Fruit fly (Drosophila melanogaster): ENCODE measurements around the gene woc.
A peak's percentile ranks its signal among the peaks of the same experiment; 100 is the strongest.

woc gene

DNA sequence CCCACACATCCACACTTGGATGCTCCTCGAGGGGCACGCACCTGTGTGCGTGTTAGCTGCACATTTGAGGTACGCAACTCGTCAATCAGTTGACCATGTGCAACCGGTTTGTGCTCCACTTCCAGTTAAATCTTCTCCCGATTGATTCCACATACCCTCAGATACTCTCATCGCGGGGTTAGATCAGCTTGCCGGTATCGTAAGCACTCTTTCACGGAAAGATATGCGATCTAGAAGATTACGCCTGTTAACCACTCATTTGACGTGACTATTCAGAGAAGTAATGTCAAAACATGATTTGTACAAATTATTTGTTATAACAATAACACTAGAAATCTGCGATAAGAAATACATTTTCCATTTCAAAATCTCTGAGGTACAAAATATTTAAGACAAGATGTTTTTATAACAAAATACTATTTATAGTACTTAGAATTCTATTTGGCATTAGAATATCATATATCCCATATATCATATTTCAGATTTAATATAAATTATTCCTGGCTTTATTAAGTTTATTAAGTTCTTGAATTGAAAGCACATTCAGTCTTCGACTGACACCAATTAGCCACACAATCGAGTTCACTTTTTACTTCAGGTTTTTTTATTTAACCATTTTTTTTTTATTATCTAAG, 42.9 kb downstream of the woc start:
- no peak for TF ChIP-seq gl (tag; optimal IDR thresholded peaks at IDR 0.05)
- peak; percentile 41 for TF ChIP-seq CG14655 (GFP tag; optimal IDR thresholded peaks at IDR 0.05)
- no peak for TF ChIP-seq D1 (tag; optimal IDR thresholded peaks at IDR 0.05)
- TF ChIP-seq CG8301 (tag; optimal IDR thresholded peaks at IDR 0.05), result peak; percentile 7

DNA sequence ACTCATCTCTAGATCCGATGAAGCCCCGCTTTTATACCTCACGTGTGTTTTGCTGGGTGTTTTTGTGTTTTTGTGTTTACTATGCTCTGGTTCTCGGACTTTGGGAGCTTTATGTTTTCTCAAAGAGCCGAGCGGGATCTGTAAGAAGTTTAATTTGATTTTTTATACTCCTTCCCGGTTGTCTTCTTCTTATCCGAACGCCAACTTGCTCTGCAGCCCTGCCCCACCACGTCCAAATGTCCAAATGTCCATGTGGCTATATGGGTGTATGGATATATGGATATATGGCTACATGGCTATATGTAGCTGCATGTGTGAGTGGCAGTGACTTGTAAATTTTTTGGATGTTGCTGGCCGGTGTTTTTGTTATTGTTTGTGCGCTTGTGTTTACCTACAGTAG, 45.0 kb downstream of the woc start:
- TF ChIP-seq CG9948 (tag; optimal IDR thresholded peaks at IDR 0.05) (no peak), gl (tag; optimal IDR thresholded peaks at IDR 0.05) (no peak), CG34367 (tag; optimal IDR thresholded peaks at IDR 0.05) (no peak), CG13204 (GFP tag; optimal IDR thresholded peaks at IDR 0.05) (peak; percentile 36), D1 (tag; optimal IDR thresholded peaks at IDR 0.05) (no peak), EcR (GFP tag; optimal IDR thresholded peaks at IDR 0.05) (peak; percentile 50), fd96Ca (GFP tag; IDR thresholded peaks at IDR 0.05) (no peak), Pif1B (GFP tag; optimal IDR thresholded peaks at IDR 0.05) (no peak), CG8301 (tag; optimal IDR thresholded peaks at IDR 0.05) (no peak), CG12605 (GFP tag; IDR thresholded peaks at IDR 0.05) (no peak), CG14655 (GFP tag; optimal IDR thresholded peaks at IDR 0.05) (no peak), CG10348 (GFP tag; IDR thresholded peaks at IDR 0.05) (no peak), CG8159 (tag; optimal IDR thresholded peaks at IDR 0.05) (no peak), CG32121 (GFP tag; IDR thresholded peaks at IDR 0.05) (no peak), Pif1A (GFP tag; optimal IDR thresholded peaks at IDR 0.05) (no peak), CG4496 (GFP tag; IDR thresholded peaks at IDR 0.05) (no peak)

DNA sequence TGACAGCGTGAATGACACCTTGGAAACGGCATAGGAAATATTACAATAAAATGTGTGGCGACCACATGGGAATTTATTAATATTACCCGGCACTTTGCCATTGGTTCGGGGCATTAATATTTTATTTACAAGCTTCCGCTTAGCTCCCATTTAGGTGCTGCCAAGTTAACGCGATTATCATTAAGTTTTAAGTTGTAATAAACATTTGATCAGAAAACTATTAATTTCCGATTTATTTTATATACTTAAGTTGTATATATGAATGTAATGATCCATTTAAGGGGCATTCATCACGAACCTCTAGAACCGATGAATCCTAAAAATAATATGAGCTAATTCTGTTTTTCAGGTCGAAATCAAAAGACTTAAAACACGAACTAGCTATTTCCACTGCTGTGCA, 45.6 kb downstream of the woc start:
- no peak for TF ChIP-seq CG12605 (GFP tag; IDR thresholded peaks at IDR 0.05)
- TF ChIP-seq fd96Ca (GFP tag; IDR thresholded peaks at IDR 0.05), result no peak
- TF ChIP-seq CG10348 (GFP tag; IDR thresholded peaks at IDR 0.05), result no peak
- peak; percentile 8 for TF ChIP-seq CG8159 (tag; optimal IDR thresholded peaks at IDR 0.05)
- no peak for TF ChIP-seq CG32121 (GFP tag; IDR thresholded peaks at IDR 0.05)

DNA sequence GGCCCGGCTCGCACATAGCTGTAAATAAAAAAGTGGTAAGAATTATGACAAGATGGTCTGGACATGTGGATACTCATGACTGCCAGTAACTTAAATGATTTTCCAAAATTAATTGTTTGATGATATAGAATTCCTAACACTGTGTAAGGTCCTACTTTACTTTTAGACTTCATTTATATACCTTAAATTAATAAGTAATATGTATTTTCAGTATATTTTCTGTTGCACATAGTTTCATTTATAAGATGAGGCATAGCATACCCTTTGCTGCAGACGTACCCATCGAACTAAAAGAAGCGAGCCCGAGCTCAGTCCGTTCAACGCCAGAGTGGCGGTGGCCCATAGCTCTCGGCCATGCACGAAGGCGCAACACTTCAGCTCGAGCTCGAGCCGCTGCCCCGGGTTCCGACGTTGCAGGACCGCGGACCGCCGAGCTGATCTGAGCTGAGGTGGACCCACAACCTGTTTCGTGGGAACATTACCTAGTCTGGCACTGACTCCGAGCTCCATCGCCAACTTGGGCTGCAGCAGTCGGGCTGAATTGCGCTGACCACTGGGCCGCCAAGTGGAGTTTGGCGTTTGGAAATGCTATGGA, 46.3 kb downstream of the woc start:
- TF ChIP-seq fd96Ca (GFP tag; IDR thresholded peaks at IDR 0.05) (no peak), CG12605 (GFP tag; IDR thresholded peaks at IDR 0.05) (no peak), Pif1B (GFP tag; optimal IDR thresholded peaks at IDR 0.05) (peak; percentile 47), CG10348 (GFP tag; IDR thresholded peaks at IDR 0.05) (no peak), CG4496 (GFP tag; IDR thresholded peaks at IDR 0.05) (0 out of 3 replicates have a peak, but pooled peaks have one; percentile 55), CG8159 (tag; optimal IDR thresholded peaks at IDR 0.05) (peak; percentile 79), Ets98B (GFP tag; IDR thresholded peaks at IDR 0.05) (no peak), CG9948 (tag; optimal IDR thresholded peaks at IDR 0.05) (peak; percentile 70), Snoo (tag; optimal IDR thresholded peaks at IDR 0.05) (peak; percentile 68), CG34367 (tag; optimal IDR thresholded peaks at IDR 0.05) (peak; percentile 63), CG13204 (GFP tag; optimal IDR thresholded peaks at IDR 0.05) (peak; percentile 90), Pif1A (GFP tag; optimal IDR thresholded peaks at IDR 0.05) (peak; percentile 62), EcR (GFP tag; optimal IDR thresholded peaks at IDR 0.05) (peak; percentile 46), CG15710 (tag; optimal IDR thresholded peaks at IDR 0.05) (peak; percentile 71), gl (tag; optimal IDR thresholded peaks at IDR 0.05) (no peak), D1 (tag; optimal IDR thresholded peaks at IDR 0.05) (peak; percentile 62), CG14655 (GFP tag; optimal IDR thresholded peaks at IDR 0.05) (peak; percentile 80), CG32121 (GFP tag; IDR thresholded peaks at IDR 0.05) (peak; percentile 61), CG8301 (tag; optimal IDR thresholded peaks at IDR 0.05) (peak; percentile 71), CG17806 (tag; optimal IDR thresholded peaks at IDR 0.05) (peak; percentile 77), rn (GFP tag; IDR thresholded peaks at IDR 0.05) (no peak)

DNA sequence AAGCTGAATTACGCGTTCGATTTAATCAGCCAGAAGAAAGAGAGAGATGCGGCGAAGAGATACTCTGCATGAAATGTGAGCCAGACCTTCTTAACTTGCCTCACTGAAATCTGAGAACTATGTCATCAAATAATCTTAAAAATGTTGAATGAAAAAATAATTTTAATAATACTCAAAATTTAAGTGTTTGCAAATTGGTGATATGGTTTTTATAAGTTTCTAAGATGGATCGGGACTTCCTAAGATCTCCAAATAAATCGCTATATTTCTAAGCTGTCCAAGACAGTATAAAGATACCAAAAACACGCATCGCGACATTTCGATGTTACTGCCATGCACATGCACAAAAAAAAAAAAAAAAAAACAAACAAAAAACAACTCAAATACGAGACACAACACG, 48.9 kb downstream of the woc start:
- TF ChIP-seq CG14655 (GFP tag; optimal IDR thresholded peaks at IDR 0.05) (peak; percentile 14), CG4496 (GFP tag; IDR thresholded peaks at IDR 0.05) (no peak)

DNA sequence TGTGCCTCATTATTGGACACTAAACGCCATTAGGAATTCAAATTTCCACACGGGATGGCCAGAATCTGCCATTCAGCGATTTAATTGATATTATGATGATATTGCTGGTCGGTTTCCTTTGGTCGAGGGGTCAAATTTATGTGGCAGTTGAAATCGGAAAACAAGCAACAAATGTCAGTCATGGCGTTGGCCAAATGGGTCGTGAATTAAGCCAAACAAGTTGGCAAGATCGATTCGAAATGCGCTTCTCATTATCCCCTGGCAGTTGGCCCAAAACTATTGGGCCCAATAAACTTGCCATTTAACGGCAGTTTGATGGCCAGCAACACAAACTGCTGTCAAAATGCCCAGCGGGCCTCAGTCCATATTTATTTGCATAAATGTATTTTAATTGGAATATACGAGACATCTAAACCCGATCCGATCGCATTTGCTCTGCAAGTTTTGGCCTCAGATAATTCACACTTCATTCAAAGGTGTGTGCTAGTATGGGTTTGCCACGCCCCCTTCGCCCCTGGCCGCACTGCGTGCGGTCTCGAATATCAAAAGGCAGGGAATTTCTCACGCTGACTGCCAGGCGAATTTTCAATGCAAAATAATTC, 50.8 kb downstream of the woc start:
- 0 out of 3 replicates have a peak, but pooled peaks have one; percentile 18 for TF ChIP-seq fd96Ca (GFP tag; IDR thresholded peaks at IDR 0.05)
- no peak for TF ChIP-seq CG8159 (tag; optimal IDR thresholded peaks at IDR 0.05)
